1 fruit fly cellular context compared by ENCODE assay signal in the genomic region with DNA sequence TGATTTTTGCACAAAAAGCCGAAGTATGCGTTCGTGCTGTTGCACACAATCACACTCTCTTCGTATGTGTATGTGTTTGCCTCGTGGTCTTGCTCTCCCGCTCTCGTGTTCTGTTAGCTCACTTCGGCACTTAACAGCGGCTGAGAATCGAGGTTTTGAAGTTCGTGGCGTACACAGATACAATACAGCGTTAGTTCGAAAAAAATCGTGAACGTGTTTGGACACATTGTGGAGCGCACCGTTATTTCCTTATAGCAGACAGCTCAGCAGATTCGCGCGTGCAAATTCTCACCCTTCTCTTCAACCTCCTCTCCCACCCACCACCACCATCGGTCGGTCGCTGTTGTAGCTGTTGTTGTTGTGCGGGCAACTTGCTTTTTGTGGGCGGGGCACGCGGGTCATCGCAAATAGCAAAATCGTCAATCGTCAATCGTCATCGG.
A peak's percentile ranks its signal among the peaks of the same experiment; 100 is the strongest.
TF ChIP-seq lines count a peak whose summit lies in the region.

caps (plus strand) TSS at position 191 of the 440 bp plus-strand sequence.

TF ChIP-seq in whole organism, embryonic, 481 proteins besides CTCF, POLR2A, EP300 and RAD21 (continued from another document and continues in another):
- no peak for TF ChIP-seq pnt (GFP tag; optimal IDR thresholded peaks at IDR 0.05; lab: Kevin White, UChicago)
- TF ChIP-seq Rfx (GFP tag; IDR thresholded peaks at IDR 0.05; lab: Robert Waterston, UW): peak; percentile 52; the same call in 1 of the 2 replicates
- peak; percentile 76 for TF ChIP-seq seq (GFP tag; IDR thresholded peaks at IDR 0.05; lab: Robert Waterston, UW)
- peak; percentile 67 for TF ChIP-seq vvl (GFP tag; IDR thresholded peaks at IDR 0.05; lab: Robert Waterston, UW)
- no peak for TF ChIP-seq CG4424 (GFP tag; optimal IDR thresholded peaks at IDR 0.05; lab: Kevin White, UChicago)
- TF ChIP-seq H15 (GFP tag; IDR thresholded peaks at IDR 0.05; lab: Robert Waterston, UW): no peak
- peak; percentile 31; the same call in 1 of the 2 replicates for TF ChIP-seq inv (GFP tag; IDR thresholded peaks at IDR 0.05; lab: Robert Waterston, UW; ENCODE audit: partially characterized antibody)
- peak; percentile 24 for TF ChIP-seq wek (GFP tag; optimal IDR thresholded peaks at IDR 0.05; lab: Kevin White, UChicago)
- TF ChIP-seq exex (tag; optimal IDR thresholded peaks at IDR 0.05; lab: Kevin White, UChicago): peak; percentile 2
- TF ChIP-seq maf-S (GFP tag; optimal IDR thresholded peaks at IDR 0.05; lab: Kevin White, UChicago): no peak
- no peak for TF ChIP-seq CoRest (tag; optimal IDR thresholded peaks at IDR 0.05; lab: Kevin White, UChicago)
- peak; percentile 41 for TF ChIP-seq Drgx (GFP tag; IDR thresholded peaks at IDR 0.05; lab: Robert Waterston, UW)
- TF ChIP-seq Fer3 (tag; optimal IDR thresholded peaks at IDR 0.05; lab: Kevin White, UChicago): peak; percentile 1
- peak; percentile 10 for TF ChIP-seq CHES-1-like (GFP tag; optimal IDR thresholded peaks at IDR 0.05; lab: Kevin White, UChicago)
- no peak for TF ChIP-seq Blimp-1 (GFP tag; optimal IDR thresholded peaks at IDR 0.05; lab: Kevin White, UChicago)
- no peak for TF ChIP-seq nmo (GFP tag; optimal IDR thresholded peaks at IDR 0.05; lab: Kevin White, UChicago)
- peak; percentile 97 for TF ChIP-seq cg (GFP tag; optimal IDR thresholded peaks at IDR 0.05; lab: Kevin White, UChicago)
- TF ChIP-seq nom (GFP tag; optimal IDR thresholded peaks at IDR 0.05; lab: Kevin White, UChicago): peak; percentile 61
- TF ChIP-seq CG3163 (GFP tag; optimal IDR thresholded peaks at IDR 0.05; lab: Kevin White, UChicago): peak; percentile 1
- TF ChIP-seq CG10979 (tag; optimal IDR thresholded peaks at IDR 0.05; lab: Kevin White, UChicago): peak; percentile 22
- peak; percentile 75 for TF ChIP-seq abd-A (tag; optimal IDR thresholded peaks at IDR 0.05; lab: Kevin White, UChicago)
- no peak for TF ChIP-seq Dek (tag; optimal IDR thresholded peaks at IDR 0.05; lab: Kevin White, UChicago)
- TF ChIP-seq ase (GFP tag; IDR thresholded peaks at IDR 0.05; lab: Robert Waterston, UW): no peak
- no peak for TF ChIP-seq ATbp (GFP tag; optimal IDR thresholded peaks at IDR 0.05; lab: Kevin White, UChicago)
- peak; percentile 15 for TF ChIP-seq CG11504 (tag; optimal IDR thresholded peaks at IDR 0.05; lab: Kevin White, UChicago)
- peak; percentile 51 for TF ChIP-seq CrebB (tag; optimal IDR thresholded peaks at IDR 0.05; lab: Kevin White, UChicago)
- 0 out of 2 replicates have a peak, but pooled peaks have one; percentile 30 for TF ChIP-seq CG1024 (GFP tag; IDR thresholded peaks at IDR 0.05; lab: Robert Waterston, UW)
- peak; percentile 27; the same call in 1 of the 2 replicates for TF ChIP-seq stc (GFP tag; IDR thresholded peaks at IDR 0.05; lab: Robert Waterston, UW)
- no peak for TF ChIP-seq BEAF-32 (GFP tag; optimal IDR thresholded peaks at IDR 0.05; lab: Kevin White, UChicago)
- peak; percentile 26 for TF ChIP-seq shn (GFP tag; optimal IDR thresholded peaks at IDR 0.05; lab: Kevin White, UChicago)
- peak; percentile 77 for TF ChIP-seq mirr (GFP tag; optimal IDR thresholded peaks at IDR 0.05; lab: Kevin White, UChicago)
- TF ChIP-seq fru (optimal IDR thresholded peaks at IDR 0.05; lab: Kevin White, UChicago): no peak
- no peak for TF ChIP-seq Ssrp (tag; optimal IDR thresholded peaks at IDR 0.05; lab: Kevin White, UChicago)
- no peak for TF ChIP-seq dmrt99B (tag; optimal IDR thresholded peaks at IDR 0.05; lab: Kevin White, UChicago)
- peak; percentile 56; the same call in 1 of the 2 replicates for TF ChIP-seq CG32532 (GFP tag; IDR thresholded peaks at IDR 0.05; lab: Robert Waterston, UW)
- no peak for TF ChIP-seq E2f1 (GFP tag; IDR thresholded peaks at IDR 0.05; lab: Robert Waterston, UW)
- TF ChIP-seq CG16815 (GFP tag; optimal IDR thresholded peaks at IDR 0.05; lab: Kevin White, UChicago): no peak
- peak; percentile 21 for TF ChIP-seq CG8924 (tag; optimal IDR thresholded peaks at IDR 0.05; lab: Kevin White, UChicago)
- TF ChIP-seq Bdp1 (GFP tag; optimal IDR thresholded peaks at IDR 0.05; lab: Kevin White, UChicago): peak; percentile 3
- no peak for TF ChIP-seq Lim3 (GFP tag; IDR thresholded peaks at IDR 0.05; lab: Robert Waterston, UW)
- TF ChIP-seq CG5953 (GFP tag; IDR thresholded peaks at IDR 0.05; lab: Robert Waterston, UW): no peak
- no peak for TF ChIP-seq danr (GFP tag; IDR thresholded peaks at IDR 0.05; lab: Robert Waterston, UW)
- TF ChIP-seq fd64A (GFP tag; optimal IDR thresholded peaks at IDR 0.05; lab: Kevin White, UChicago): peak; percentile 60
- no peak for TF ChIP-seq D (optimal IDR thresholded peaks at IDR 0.05; lab: Kevin White, UChicago)
- no peak for TF ChIP-seq D (GFP tag; optimal IDR thresholded peaks at IDR 0.05; lab: Kevin White, UChicago)
- no peak for TF ChIP-seq br (optimal IDR thresholded peaks at IDR 0.05; lab: Kevin White, UChicago)
- TF ChIP-seq Hr51 (GFP tag; optimal IDR thresholded peaks at IDR 0.05; lab: Kevin White, UChicago): peak in 1 of 2 experiments; percentile 29
- TF ChIP-seq CG2116 (GFP tag; optimal IDR thresholded peaks at IDR 0.05; lab: Kevin White, UChicago): no peak
- no peak for TF ChIP-seq lov (optimal IDR thresholded peaks at IDR 0.05; lab: Kevin White, UChicago)
- TF ChIP-seq lov (GFP tag; IDR thresholded peaks at IDR 0.05; lab: Robert Waterston, UW): 0 out of 3 replicates have a peak, but pooled peaks have one; percentile 67
- TF ChIP-seq fd96Cb (tag; optimal IDR thresholded peaks at IDR 0.05; lab: Kevin White, UChicago): no peak
- TF ChIP-seq Tbp (GFP tag; optimal IDR thresholded peaks at IDR 0.05; lab: Kevin White, UChicago): peak; percentile 15
- no peak for TF ChIP-seq CG30431 (GFP tag; optimal IDR thresholded peaks at IDR 0.05; lab: Kevin White, UChicago)
- TF ChIP-seq CG3065 (GFP tag; optimal IDR thresholded peaks at IDR 0.05; lab: Kevin White, UChicago): no peak
- no peak for TF ChIP-seq z (GFP tag; IDR thresholded peaks at IDR 0.05; lab: Robert Waterston, UW)
- TF ChIP-seq HLH54F (GFP tag; optimal IDR thresholded peaks at IDR 0.05; lab: Kevin White, UChicago): no peak
- TF ChIP-seq CG2129 (GFP tag; IDR thresholded peaks at IDR 0.05; lab: Robert Waterston, UW; ENCODE audit: partially characterized antibody): no peak
- TF ChIP-seq nerfin-2 (GFP tag; IDR thresholded peaks at IDR 0.05; lab: Robert Waterston, UW; ENCODE audit: partially characterized antibody): peak; percentile 49; the same call in 1 of the 2 replicates
- no peak for TF ChIP-seq CG9817 (tag; optimal IDR thresholded peaks at IDR 0.05; lab: Kevin White, UChicago)
- TF ChIP-seq gcm (GFP tag; optimal IDR thresholded peaks at IDR 0.05; lab: Kevin White, UChicago): peak; percentile 61
- TF ChIP-seq CkIIα-i1 (GFP tag; IDR thresholded peaks at IDR 0.05; lab: Robert Waterston, UW): no peak
- TF ChIP-seq sim (GFP tag; IDR thresholded peaks at IDR 0.05; lab: Robert Waterston, UW): no peak
- TF ChIP-seq CG3281 (GFP tag; optimal IDR thresholded peaks at IDR 0.05; lab: Kevin White, UChicago): peak; percentile 58
- no peak for TF ChIP-seq Xbp1 (GFP tag; optimal IDR thresholded peaks at IDR 0.05; lab: Kevin White, UChicago)
- TF ChIP-seq stwl (tag; optimal IDR thresholded peaks at IDR 0.05; lab: Kevin White, UChicago): peak; percentile 34
- TF ChIP-seq CG6765 (GFP tag; optimal IDR thresholded peaks at IDR 0.05; lab: Kevin White, UChicago): no peak
- TF ChIP-seq dm (GFP tag; optimal IDR thresholded peaks at IDR 0.05; lab: Kevin White, UChicago): no peak
- TF ChIP-seq peb (GFP tag; IDR thresholded peaks at IDR 0.05; lab: Robert Waterston, UW): no peak
- peak; percentile 22 for TF ChIP-seq chn (GFP tag; optimal IDR thresholded peaks at IDR 0.05; lab: Kevin White, UChicago)
- no peak for TF ChIP-seq gem (tag; optimal IDR thresholded peaks at IDR 0.05; lab: Kevin White, UChicago)
- TF ChIP-seq CG15479 (GFP tag; optimal IDR thresholded peaks at IDR 0.05; lab: Kevin White, UChicago): peak; percentile 88
- no peak for TF ChIP-seq CG10321 (GFP tag; IDR thresholded peaks at IDR 0.05; lab: Robert Waterston, UW)
- no peak for TF ChIP-seq CG6683 (GFP tag; optimal IDR thresholded peaks at IDR 0.05; lab: Kevin White, UChicago)
- peak; percentile 28 for TF ChIP-seq lilli (GFP tag; optimal IDR thresholded peaks at IDR 0.05; lab: Kevin White, UChicago)
- no peak for TF ChIP-seq CG17361 (GFP tag; IDR thresholded peaks at IDR 0.05; lab: Robert Waterston, UW)
- TF ChIP-seq Meics (GFP tag; optimal IDR thresholded peaks at IDR 0.05; lab: Kevin White, UChicago): peak; percentile 26
- TF ChIP-seq CG17385 (GFP tag; optimal IDR thresholded peaks at IDR 0.05; lab: Kevin White, UChicago): peak; percentile 0
- peak; percentile 61 for TF ChIP-seq Adf1 (GFP tag; IDR thresholded peaks at IDR 0.05; lab: Robert Waterston, UW)
- TF ChIP-seq CG8478 (optimal IDR thresholded peaks at IDR 0.05; lab: Kevin White, UChicago): no peak
- peak; percentile 24 for TF ChIP-seq CG8359 (GFP tag; optimal IDR thresholded peaks at IDR 0.05; lab: Kevin White, UChicago; ENCODE audit: borderline replicate concordance)
- peak; percentile 29 for TF ChIP-seq grau (tag; optimal IDR thresholded peaks at IDR 0.05; lab: Kevin White, UChicago)
- TF ChIP-seq Dbx (GFP tag; IDR thresholded peaks at IDR 0.05; lab: Robert Waterston, UW): peak; percentile 71
- TF ChIP-seq Stat92E (GFP tag; optimal IDR thresholded peaks at IDR 0.05; lab: Kevin White, UChicago): no peak
- TF ChIP-seq h (optimal IDR thresholded peaks at IDR 0.05; lab: Kevin White, UChicago): no peak
- peak; percentile 37; the same call in 1 of the 3 replicates for TF ChIP-seq CG11695 (GFP tag; IDR thresholded peaks at IDR 0.05; lab: Robert Waterston, UW)
- TF ChIP-seq CG12942 (GFP tag; optimal IDR thresholded peaks at IDR 0.05; lab: Kevin White, UChicago): no peak
- peak; percentile 53; the same call in 2 of the 3 replicates for TF ChIP-seq ci (GFP tag; IDR thresholded peaks at IDR 0.05; lab: Robert Waterston, UW)
- TF ChIP-seq CG15011 (GFP tag; optimal IDR thresholded peaks at IDR 0.05; lab: Kevin White, UChicago): no peak
- TF ChIP-seq CG31224 (GFP tag; IDR thresholded peaks at IDR 0.05; lab: Robert Waterston, UW): no peak
- peak; percentile 73; the same call in 1 of the 3 replicates for TF ChIP-seq CG2199 (GFP tag; IDR thresholded peaks at IDR 0.05; lab: Robert Waterston, UW)
- TF ChIP-seq cwo (GFP tag; optimal IDR thresholded peaks at IDR 0.05; lab: Kevin White, UChicago): peak; percentile 79
- peak; percentile 13 for TF ChIP-seq tin (GFP tag; optimal IDR thresholded peaks at IDR 0.05; lab: Kevin White, UChicago)
- TF ChIP-seq CG17829 (tag; optimal IDR thresholded peaks at IDR 0.05; lab: Kevin White, UChicago): peak; percentile 37
- TF ChIP-seq ind (GFP tag; optimal IDR thresholded peaks at IDR 0.05; lab: Kevin White, UChicago): no peak
- TF ChIP-seq ERR (GFP tag; optimal IDR thresholded peaks at IDR 0.05; lab: Kevin White, UChicago): peak; percentile 65
- no peak for TF ChIP-seq CG8765 (GFP tag; IDR thresholded peaks at IDR 0.05; lab: Robert Waterston, UW)
- TF ChIP-seq ab (GFP tag; optimal IDR thresholded peaks at IDR 0.05; lab: Kevin White, UChicago): no peak
- peak; percentile 45 for TF ChIP-seq oc (tag; optimal IDR thresholded peaks at IDR 0.05; lab: Kevin White, UChicago)
- no peak for TF ChIP-seq pan (optimal IDR thresholded peaks at IDR 0.05; lab: Kevin White, UChicago)
- TF ChIP-seq pan (GFP tag; optimal IDR thresholded peaks at IDR 0.05 in 1 of 2, IDR thresholded peaks at IDR 0.05 in 1 of 2): peak in 1 of 2 experiments; percentile 44
- TF ChIP-seq CG34422 (GFP tag; IDR thresholded peaks at IDR 0.05; lab: Robert Waterston, UW): peak; percentile 73; the same call in 2 of the 3 replicates
- TF ChIP-seq CG10147 (GFP tag; optimal IDR thresholded peaks at IDR 0.05; lab: Kevin White, UChicago): peak; percentile 35
- no peak for TF ChIP-seq scrt (GFP tag; optimal IDR thresholded peaks at IDR 0.05; lab: Kevin White, UChicago)
- peak; percentile 43 for TF ChIP-seq Dad (GFP tag; optimal IDR thresholded peaks at IDR 0.05; lab: Kevin White, UChicago)
- peak; percentile 24 for TF ChIP-seq CG9727 (GFP tag; optimal IDR thresholded peaks at IDR 0.05; lab: Kevin White, UChicago)
- TF ChIP-seq NC2α (GFP tag; optimal IDR thresholded peaks at IDR 0.05; lab: Kevin White, UChicago): no peak
- TF ChIP-seq onecut (GFP tag; IDR thresholded peaks at IDR 0.05; lab: Robert Waterston, UW): peak; percentile 16; the same call in 1 of the 2 replicates
- TF ChIP-seq pho (GFP tag; optimal IDR thresholded peaks at IDR 0.05; lab: Kevin White, UChicago): no peak
- TF ChIP-seq HLH4C (GFP tag; IDR thresholded peaks at IDR 0.05; lab: Robert Waterston, UW; ENCODE audit: partially characterized antibody): peak; percentile 33; the same call in 1 of the 3 replicates
- peak; percentile 100 for TF ChIP-seq rib (GFP tag; IDR thresholded peaks at IDR 0.05; lab: Robert Waterston, UW)
- TF ChIP-seq Ada2b (GFP tag; IDR thresholded peaks at IDR 0.05; lab: Robert Waterston, UW): 0 out of 2 replicates have a peak, but pooled peaks have one; percentile 14
- TF ChIP-seq MTF-1 (GFP tag; optimal IDR thresholded peaks at IDR 0.05; lab: Kevin White, UChicago; ENCODE audit: borderline replicate concordance): peak; percentile 42
- TF ChIP-seq CG15696 (tag; optimal IDR thresholded peaks at IDR 0.05; lab: Kevin White, UChicago): no peak
- no peak for TF ChIP-seq CG11398 (GFP tag; optimal IDR thresholded peaks at IDR 0.05; lab: Kevin White, UChicago)
- TF ChIP-seq Nf-YB (GFP tag; optimal IDR thresholded peaks at IDR 0.05; lab: Kevin White, UChicago): peak; percentile 16
- TF ChIP-seq CG6791 (GFP tag; IDR thresholded peaks at IDR 0.05; lab: Robert Waterston, UW; ENCODE audit: partially characterized antibody): peak; percentile 19; the same call in 1 of the 3 replicates
- TF ChIP-seq caup (GFP tag; optimal IDR thresholded peaks at IDR 0.05; lab: Kevin White, UChicago; ENCODE audit: severe bottlenecking): peak; percentile 40
- peak; percentile 27; the same call in 1 of the 2 replicates for TF ChIP-seq hbn (GFP tag; IDR thresholded peaks at IDR 0.05; lab: Robert Waterston, UW; ENCODE audit: partially characterized antibody)
- TF ChIP-seq Sin3A (optimal IDR thresholded peaks at IDR 0.05; lab: Kevin White, UChicago): no peak
- peak; percentile 100 for TF ChIP-seq Deaf1 (tag; optimal IDR thresholded peaks at IDR 0.05; lab: Kevin White, UChicago)
- TF ChIP-seq CG12769 (tag; optimal IDR thresholded peaks at IDR 0.05; lab: Kevin White, UChicago): peak; percentile 77
- no peak for TF ChIP-seq hkb (optimal IDR thresholded peaks at IDR 0.05; lab: Kevin White, UChicago)
- peak; percentile 20; the same call in 1 of the 2 replicates for TF ChIP-seq hkb (GFP tag; IDR thresholded peaks at IDR 0.05; lab: Robert Waterston, UW)
- 0 out of 3 replicates have a peak, but pooled peaks have one; percentile 32 for TF ChIP-seq CG16813 (GFP tag; IDR thresholded peaks at IDR 0.05; lab: Robert Waterston, UW; ENCODE audit: partially characterized antibody)
